Worm (Caenorhabditis elegans) whole organism, L4 larva: Measurements from ENCODE around the gene gst-34.
A peak's percentile ranks its signal among the peaks of the same experiment; 100 is the strongest.

Experiments
- D1046.2 ChIP-seq: fragments of 200-800 bp; sonication (Bioruptor generic); IDR thresholded peaks from 2 replicates; pipeline ENCODE4 v1.3.6; 2022; ENCODE audit warnings: missing genetic modification characterization, missing compliant biosample characterization
- F49E8.2 ChIP-seq: sonication (generic microtip); optimal IDR thresholded peaks from 2 replicates; lab custom pipeline; 2016; ENCODE audit warnings: missing compliant biosample characterization, mild to moderate bottlenecking, missing genetic modification characterization, borderline replicate concordance
- R02D3.7 ChIP-seq: fragments of 150-350 bp; sonication (generic microtip); optimal IDR thresholded peaks from 3 replicates; lab custom pipeline; 2014; ENCODE audit warnings: missing biosample characterization, missing genetic modification characterization
- Y48G9A.11 ChIP-seq: fragments of 200-800 bp; sonication (Bioruptor generic); IDR thresholded peaks from 2 replicates; pipeline ENCODE4 v1.3.6; 2022; ENCODE audit warnings: missing genetic modification reagents, missing genetic modification characterization, missing compliant biosample characterization
- Y5F2A.4 ChIP-seq: fragments of 200-800 bp; sonication (Bioruptor generic); optimal IDR thresholded peaks from 2 replicates; lab custom pipeline; 2018; ENCODE audit warnings: mild to moderate bottlenecking, missing genetic modification characterization, missing compliant biosample characterization
- aha-1 ChIP-seq: fragments of 150-350 bp; peaks from one replicate; lab custom pipeline; 2014; ENCODE audit warnings: missing biosample characterization, missing genetic modification characterization
- aly-2 ChIP-seq: sonication (generic microtip); optimal IDR thresholded peaks from 2 replicates; lab custom pipeline; 2018; ENCODE audit warnings: missing biosample characterization, missing genetic modification characterization
- arid-1 ChIP-seq: fragments of 200-800 bp; sonication (Bioruptor generic); conservative IDR thresholded peaks from 2 replicates; pipeline ENCODE4 v1.3.6; 2022; ENCODE audit warnings: missing genetic modification reagents, missing genetic modification characterization, missing compliant biosample characterization
- ceh-20 ChIP-seq: fragments of 200-800 bp; sonication (Bioruptor generic); IDR thresholded peaks from 2 replicates; pipeline ENCODE4 v1.3.6; 2022; ENCODE audit warnings: missing genetic modification reagents, missing genetic modification characterization, missing compliant biosample characterization
- ceh-28 ChIP-seq: fragments of 150-350 bp; optimal IDR thresholded peaks from 2 replicates; lab custom pipeline; 2014; ENCODE audit warnings: missing biosample characterization, missing genetic modification reagents, missing genetic modification characterization
- ceh-62 ChIP-seq: sonication (generic microtip); optimal IDR thresholded peaks from 2 replicates; lab custom pipeline; 2017; ENCODE audit warnings: missing biosample characterization, missing genetic modification characterization
- cey-2 ChIP-seq: sonication (generic microtip); optimal IDR thresholded peaks from 3 replicates; lab custom pipeline; 2017; ENCODE audit warnings: missing genetic modification characterization, mild to moderate bottlenecking, missing compliant biosample characterization, antibody characterized with exemption, borderline replicate concordance; ENCODE audit not compliant: insufficient read depth
- daf-16 ChIP-seq, 3 experiments: sonication (generic microtip); optimal IDR thresholded peaks; 2 replicates each; lab custom pipeline; 2016 to 2017; ENCODE audit warnings: missing genetic modification characterization in 3 of 3, missing genetic modification reagents in 3 of 3, mild to moderate bottlenecking in 2 of 3, missing compliant biosample characterization in 2 of 3, missing biosample characterization in 1 of 3, moderate library complexity in 1 of 3
- dmd-6 ChIP-seq: fragments of 200-800 bp; sonication (Bioruptor generic); IDR thresholded peaks from 2 replicates; pipeline ENCODE4 v1.3.6; 2022; ENCODE audit warnings: missing genetic modification reagents, missing genetic modification characterization, missing compliant biosample characterization
- dmd-8 ChIP-seq: fragments of 200-800 bp; sonication (Bioruptor generic); IDR thresholded peaks from 2 replicates; pipeline ENCODE4 v1.3.6; 2022; ENCODE audit warnings: missing genetic modification characterization, missing compliant biosample characterization
- dmd-9 ChIP-seq: fragments of 200-800 bp; sonication (Bioruptor generic); IDR thresholded peaks from 2 replicates; pipeline ENCODE4 v1.3.6; 2022; ENCODE audit warnings: missing genetic modification reagents, missing genetic modification characterization, missing compliant biosample characterization
- duxl-1 ChIP-seq: sonication (generic microtip); optimal IDR thresholded peaks from 2 replicates; lab custom pipeline; 2016; ENCODE audit warnings: mild to moderate bottlenecking, missing genetic modification characterization, moderate library complexity, missing compliant biosample characterization; ENCODE audit not compliant: poor library complexity
- egl-43 ChIP-seq: fragments of 200-800 bp; sonication (Bioruptor generic); IDR thresholded peaks from 2 replicates; pipeline ENCODE4 v1.3.6; 2022; ENCODE audit warnings: missing genetic modification reagents, missing genetic modification characterization, missing compliant biosample characterization
- fos-1 ChIP-seq: fragments of 150-350 bp; optimal IDR thresholded peaks from 2 replicates; lab custom pipeline; 2014; ENCODE audit warnings: missing biosample characterization, missing genetic modification characterization
- gei-8 ChIP-seq: fragments of 200-800 bp; sonication (Bioruptor generic); optimal IDR thresholded peaks from 2 replicates; lab custom pipeline; 2018; ENCODE audit warnings: mild to moderate bottlenecking, missing genetic modification characterization, missing compliant biosample characterization
- hlh-11 ChIP-seq: fragments of 200-800 bp; sonication (Bioruptor generic); optimal IDR thresholded peaks from 2 replicates; lab custom pipeline; 2018; ENCODE audit warnings: mild to moderate bottlenecking, missing genetic modification characterization, missing compliant biosample characterization
- hlh-30 ChIP-seq: sonication (generic microtip); optimal IDR thresholded peaks from 2 replicates; lab custom pipeline; 2017; ENCODE audit warnings: antibody characterized with exemption, mild to moderate bottlenecking, missing genetic modification characterization, missing compliant biosample characterization; ENCODE audit not compliant: insufficient read depth
- jun-1 ChIP-seq: fragments of 150-350 bp; optimal IDR thresholded peaks from 2 replicates; lab custom pipeline; 2014; ENCODE audit warnings: missing biosample characterization, missing genetic modification reagents, missing genetic modification characterization
- lim-7 ChIP-seq: fragments of 200-800 bp; sonication (Bioruptor generic); IDR thresholded peaks from 2 replicates; pipeline ENCODE4 v1.3.6; 2022; ENCODE audit warnings: missing genetic modification characterization, missing compliant biosample characterization
- lin-1 ChIP-seq: fragments of 200-800 bp; sonication (Bioruptor generic); IDR thresholded peaks from 2 replicates; pipeline ENCODE4 v1.3.6; 2022; ENCODE audit warnings: missing genetic modification reagents, missing genetic modification characterization, missing compliant biosample characterization
- lin-29 ChIP-seq: fragments of 200-800 bp; sonication (Bioruptor generic); IDR thresholded peaks from 2 replicates; pipeline ENCODE4 v1.3.6; 2022; ENCODE audit warnings: missing genetic modification reagents, missing genetic modification characterization, missing compliant biosample characterization
- lin-39 ChIP-seq: fragments of 150-350 bp; optimal IDR thresholded peaks from 2 replicates; lab custom pipeline; 2014; ENCODE audit warnings: missing biosample characterization, missing genetic modification reagents, missing genetic modification characterization
- madf-5 ChIP-seq, 2 experiments: fragments of 200-800 bp; sonication (Bioruptor generic); IDR thresholded peaks; 2 replicates each; pipeline ENCODE4 v1.3.6; 2022; ENCODE audit warnings: missing compliant biosample characterization in 2 of 2, missing genetic modification characterization in 2 of 2
- mdl-1 ChIP-seq, 2 experiments: fragments of 150-350 bp in 1 of 2; sonication (generic microtip) in 1 of 2; optimal IDR thresholded peaks; 2 replicates each; lab custom pipeline; 2014 to 2017; ENCODE audit warnings: missing biosample characterization in 2 of 2, missing genetic modification characterization in 2 of 2
- mdt-29 ChIP-seq: fragments of 200-800 bp; sonication (Bioruptor generic); IDR thresholded peaks from 2 replicates; pipeline ENCODE4 v1.3.6; 2022; ENCODE audit warnings: missing genetic modification reagents, missing genetic modification characterization, missing compliant biosample characterization
- mes-2 ChIP-seq: sonication (generic microtip); optimal IDR thresholded peaks from 2 replicates; lab custom pipeline; 2016; ENCODE audit warnings: missing genotype, mild to moderate bottlenecking, missing genetic modification characterization, missing compliant biosample characterization; ENCODE audit not compliant: poor library complexity, severe bottlenecking
- mxl-2 ChIP-seq: fragments of 200-800 bp; sonication (Bioruptor generic); conservative IDR thresholded peaks from 2 replicates; pipeline ENCODE4 v1.3.6; 2022; ENCODE audit warnings: missing genetic modification reagents, missing genetic modification characterization, missing compliant biosample characterization
- nhr-10 ChIP-seq: fragments of 150-350 bp; optimal IDR thresholded peaks from 2 replicates; lab custom pipeline; 2014; ENCODE audit warnings: missing biosample characterization, missing genetic modification characterization
- nhr-11 ChIP-seq: fragments of 150-350 bp; optimal IDR thresholded peaks from 2 replicates; lab custom pipeline; 2014; ENCODE audit warnings: missing biosample characterization, missing genetic modification characterization
- nhr-237 ChIP-seq: sonication (generic microtip); optimal IDR thresholded peaks from 2 replicates; lab custom pipeline; 2017; ENCODE audit warnings: missing biosample characterization, missing genetic modification characterization
- nhr-25 ChIP-seq: sonication (generic microtip); optimal IDR thresholded peaks from 2 replicates; lab custom pipeline; 2017; ENCODE audit warnings: missing genetic modification characterization, mild to moderate bottlenecking, missing compliant biosample characterization, antibody characterized with exemption, moderate library complexity, borderline replicate concordance; ENCODE audit not compliant: insufficient read depth
- nhr-42 ChIP-seq: fragments of 200-800 bp; sonication (Bioruptor generic); IDR thresholded peaks from 2 replicates; pipeline ENCODE4 v1.3.6; 2022; ENCODE audit warnings: missing genetic modification characterization, missing compliant biosample characterization
- nhr-48 ChIP-seq: sonication (generic microtip); optimal IDR thresholded peaks from 2 replicates; lab custom pipeline; 2016; ENCODE audit warnings: mild to moderate bottlenecking, missing genetic modification characterization, missing compliant biosample characterization
- nhr-77 ChIP-seq: fragments of 150-350 bp; optimal IDR thresholded peaks from 2 replicates; lab custom pipeline; 2014; ENCODE audit warnings: missing biosample characterization, missing genetic modification characterization
- pha-4 ChIP-seq, 2 experiments: fragments of 150-350 bp in 1 of 2; fragments of 200-800 bp in 1 of 2; sonication (Bioruptor generic) in 1 of 2; IDR thresholded peaks in 1 of 2; optimal IDR thresholded peaks in 1 of 2; 2 replicates each; pipeline versions ENCODE4 v1.3.6 to Lab custom; 2014 to 2022; ENCODE audit warnings: missing genetic modification characterization in 2 of 2, missing genetic modification reagents in 2 of 2, missing biosample characterization in 1 of 2, missing compliant biosample characterization in 1 of 2
- php-3 ChIP-seq: fragments of 200-800 bp; sonication (Bioruptor generic); IDR thresholded peaks from 2 replicates; pipeline ENCODE4 v1.3.6; 2022; ENCODE audit warnings: missing genetic modification reagents, missing genetic modification characterization, missing compliant biosample characterization
- saeg-2 ChIP-seq: fragments of 200-800 bp; sonication (Bioruptor generic); IDR thresholded peaks from 2 replicates; pipeline ENCODE4 v1.3.6; 2022; ENCODE audit warnings: missing genetic modification reagents, missing genetic modification characterization, missing compliant biosample characterization
- tra-1 ChIP-seq: fragments of 200-800 bp; sonication (Bioruptor generic); IDR thresholded peaks from 2 replicates; pipeline ENCODE4 v1.3.6; 2022; ENCODE audit warnings: missing genetic modification reagents, missing genetic modification characterization, missing compliant biosample characterization
- unc-130 ChIP-seq: sonication (generic microtip); optimal IDR thresholded peaks from 2 replicates; lab custom pipeline; 2016; ENCODE audit warnings: missing genetic modification reagents, missing genetic modification characterization, missing compliant biosample characterization
- zfp-2 ChIP-seq: sonication (generic microtip); optimal IDR thresholded peaks from 2 replicates; lab custom pipeline; 2016; ENCODE audit warnings: mild to moderate bottlenecking, missing genetic modification characterization, missing compliant biosample characterization
- zfp-3 ChIP-seq: fragments of 200-800 bp; sonication (Bioruptor generic); conservative IDR thresholded peaks from 2 replicates; pipeline ENCODE4 v1.3.6; 2022; ENCODE audit warnings: missing genetic modification reagents, missing genetic modification characterization, missing compliant biosample characterization
- zip-11 ChIP-seq: fragments of 200-800 bp; sonication (Bioruptor generic); IDR thresholded peaks from 2 replicates; pipeline ENCODE4 v1.3.6; 2022; ENCODE audit warnings: missing genetic modification characterization, missing compliant biosample characterization
- zip-2 ChIP-seq: fragments of 150-350 bp; optimal IDR thresholded peaks from 2 replicates; lab custom pipeline; 2014; ENCODE audit warnings: missing biosample characterization, missing genetic modification characterization

Gene gst-34

DNA sequence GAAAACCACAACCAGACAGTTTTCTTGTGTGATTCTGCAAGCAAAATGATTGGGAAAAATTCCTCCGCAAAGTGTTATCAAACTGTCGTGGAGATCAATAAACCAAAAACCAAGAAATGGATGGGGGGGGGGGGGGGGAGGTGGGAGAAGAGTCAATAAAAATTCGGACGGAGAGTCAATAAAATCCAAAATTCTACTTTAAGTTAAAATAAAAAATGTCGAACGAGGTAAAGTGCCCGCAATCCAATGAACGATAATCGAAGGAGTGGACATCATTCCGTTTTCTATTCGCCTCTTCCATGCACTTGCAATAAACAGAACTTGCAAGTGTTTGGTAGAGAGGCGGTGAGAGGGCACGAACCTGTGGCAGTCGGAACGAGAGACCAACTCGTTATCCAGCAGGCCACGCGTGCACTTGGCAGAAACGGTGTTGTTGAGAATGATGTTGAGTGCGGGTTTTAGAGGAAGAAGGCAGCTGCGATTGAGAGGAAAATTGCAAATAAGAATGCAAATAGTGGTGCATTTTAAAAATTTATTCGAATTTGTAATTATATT lies 17.3 kb downstream of the gst-34 start, which contains the start of gene gst-27 (continued):
- TF ChIP-seq nhr-11 (tag; lab: Kevin White, UChicago) (peak; percentile 64), hlh-11 (tag; lab: Kevin White, UChicago) (peak; percentile 82), mdl-1 (tag; optimal IDR thresholded peaks at IDR 0.05; lab: Kevin White, UChicago) (peak in 1 of 2 experiments; percentile 43), hlh-30 (tag; lab: Kevin White, UChicago) (peak; percentile 76), tra-1 (GFP tag; lab: Robert Waterston, UW) (peak; percentile 93), nhr-10 (tag; lab: Kevin White, UChicago) (no peak), dmd-9 (GFP tag; lab: Robert Waterston, UW) (peak; percentile 78), nhr-237 (no peak), php-3 (GFP tag; lab: Robert Waterston, UW) (peak; percentile 74), mxl-2 (GFP tag; lab: Robert Waterston, UW) (0 out of 2 replicates have a peak, but pooled peaks have one; percentile 42), lim-7 (GFP tag; lab: Robert Waterston, UW) (peak; percentile 92), mes-2 (peak; percentile 86), zfp-3 (GFP tag; lab: Robert Waterston, UW) (peak; percentile 41; the same call in 1 of the 2 replicates), nhr-48 (tag; lab: Kevin White, UChicago) (peak; percentile 69), pha-4 (GFP tag; IDR thresholded peaks at IDR 0.05; lab: Robert Waterston, UW) (peak; percentile 91), pha-4 (tag; optimal IDR thresholded peaks at IDR 0.05; lab: Kevin White, UChicago) (no peak), dmd-8 (peak; percentile 89), duxl-1 (peak; percentile 87), egl-43 (GFP tag; lab: Robert Waterston, UW) (peak; percentile 97), ceh-28 (no peak), zip-11 (GFP tag; lab: Robert Waterston, UW) (0 out of 2 replicates have a peak, but pooled peaks have one; percentile 39), nhr-42 (peak; percentile 92), F49E8.2 (peak; percentile 72), aha-1 (tag; lab: Kevin White, UChicago) (peak; percentile 99), arid-1 (GFP tag; lab: Robert Waterston, UW) (peak; percentile 71), gei-8 (peak; percentile 90), jun-1 (tag; lab: Kevin White, UChicago) (peak; percentile 68), Y48G9A.11 (GFP tag; lab: Robert Waterston, UW) (peak; percentile 80), fos-1 (tag; lab: Kevin White, UChicago) (no peak), cey-2 (tag; lab: Kevin White, UChicago) (no peak), unc-130 (GFP tag; lab: Kevin White, UChicago) (peak; percentile 64), R02D3.7 (tag; lab: Kevin White, UChicago) (peak; percentile 33), Y5F2A.4 (GFP tag; lab: Kevin White, UChicago) (peak; percentile 74), ceh-20 (GFP tag; lab: Robert Waterston, UW) (peak; percentile 76), nhr-77 (tag; lab: Kevin White, UChicago) (peak; percentile 93), lin-29 (GFP tag; lab: Robert Waterston, UW) (peak; percentile 62; the same call in 1 of the 2 replicates), lin-1 (GFP tag; lab: Robert Waterston, UW) (peak; percentile 83), daf-16 (GFP tag; optimal IDR thresholded peaks at IDR 0.05; lab: Kevin White, UChicago) (peak; percentile 70 to 90), daf-16 (tag; optimal IDR thresholded peaks at IDR 0.05; lab: Kevin White, UChicago) (peak; percentile 91), madf-5 (GFP tag; IDR thresholded peaks at IDR 0.05; lab: Robert Waterston, UW) (peak; percentile 43 to 93; a peak in 2 of 4 replicates), zip-2 (tag; lab: Kevin White, UChicago) (peak; percentile 77), aly-2 (tag; lab: Kevin White, UChicago) (peak; percentile 47), zfp-2 (tag; lab: Kevin White, UChicago) (peak; percentile 46), saeg-2 (GFP tag; lab: Robert Waterston, UW) (peak; percentile 53; the same call in 1 of the 2 replicates), ceh-62 (no peak), nhr-25 (tag; lab: Kevin White, UChicago) (peak; percentile 43), dmd-6 (GFP tag; lab: Robert Waterston, UW) (peak; percentile 84), mdt-29 (GFP tag; lab: Robert Waterston, UW) (peak; percentile 83), D1046.2 (GFP tag; lab: Robert Waterston, UW) (0 out of 2 replicates have a peak, but pooled peaks have one; percentile 45), lin-39 (tag; lab: Kevin White, UChicago) (no peak)
